Fruit fly (Drosophila melanogaster) S2 (cell line): ENCODE results near the gene Chsy.

Experiments
- CG8478 ChIP-seq: fragments of >200 bp; optimal IDR thresholded peaks from 2 replicates; lab custom pipeline; 2018
- CTCF ChIP-seq, 2 experiments: fragments of >200 bp; optimal IDR thresholded peaks; 2 replicates each; lab custom pipeline; 2018

DNA sequence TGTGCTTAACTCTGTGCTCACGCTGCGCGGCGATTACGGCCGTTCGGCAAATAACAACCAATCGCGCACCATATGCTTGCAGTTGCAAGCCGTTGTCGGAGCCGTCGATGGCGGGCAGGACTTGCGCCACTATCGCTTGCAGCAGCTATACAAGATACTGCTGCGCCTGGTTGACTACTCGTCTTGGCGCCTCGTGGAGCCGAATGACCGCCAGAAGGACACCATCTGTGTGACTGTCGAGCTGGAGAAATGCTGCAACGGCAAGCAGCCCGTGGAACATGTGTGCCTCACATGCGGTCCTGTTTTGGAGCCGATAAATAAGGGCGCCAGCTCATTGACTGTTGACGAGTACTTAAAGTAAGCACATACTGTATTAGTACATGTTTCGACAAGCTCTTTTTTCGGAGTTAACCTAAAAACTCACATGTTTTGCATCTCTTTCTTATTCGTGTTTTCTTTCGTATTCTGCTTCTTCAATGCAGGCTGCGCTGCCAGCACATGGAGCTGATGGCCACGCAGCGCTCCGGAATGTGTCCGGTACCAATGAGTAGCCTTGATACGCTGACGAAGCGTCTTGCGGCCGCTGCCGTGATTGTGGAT is 9.4 kb downstream of the Chsy start:
- no peak for TF ChIP-seq CG8478
- no peak for TF ChIP-seq CTCF (optimal IDR thresholded peaks at IDR 0.05; lab: Kevin White, UChicago)
